Worm (Caenorhabditis elegans) whole organism, late embryonic: ENCODE measurements around the gene Y38H6A.3.

ENCODE experiments used
- C08G9.2 ChIP-seq: sonication (generic microtip); optimal IDR thresholded peaks from 2 replicates; lab custom pipeline; 2016; ENCODE audit warnings: mild to moderate bottlenecking, missing genetic modification characterization, moderate library complexity, missing compliant biosample characterization
- C38D4.7 ChIP-seq: fragments of 200-800 bp; sonication (Bioruptor generic); optimal IDR thresholded peaks from 2 replicates; lab custom pipeline; 2018; ENCODE audit warnings: mild to moderate bottlenecking, missing genetic modification characterization, moderate library complexity, missing compliant biosample characterization
- K02D7.2 ChIP-seq: sonication (generic microtip); optimal IDR thresholded peaks from 2 replicates; lab custom pipeline; 2017; ENCODE audit warnings: mild to moderate bottlenecking, missing genetic modification characterization, missing compliant biosample characterization
- T23F11.4 ChIP-seq: fragments of 200-800 bp; sonication (Bioruptor generic); optimal IDR thresholded peaks from 2 replicates; lab custom pipeline; 2018; ENCODE audit warnings: mild to moderate bottlenecking, missing genetic modification characterization, missing compliant biosample characterization
- Y22D7AL.16 ChIP-seq: sonication (generic microtip); optimal IDR thresholded peaks from 2 replicates; lab custom pipeline; 2016; ENCODE audit warnings: missing genetic modification characterization, missing compliant biosample characterization
- ahr-1 ChIP-seq: sonication (generic microtip); optimal IDR thresholded peaks from 2 replicates; lab custom pipeline; 2016; ENCODE audit warnings: missing genetic modification characterization, missing compliant biosample characterization
- ceh-18 ChIP-seq: sonication (generic microtip); optimal IDR thresholded peaks from 2 replicates; lab custom pipeline; 2016; ENCODE audit warnings: missing genetic modification characterization, missing compliant biosample characterization
- ceh-19 ChIP-seq: fragments of 200-800 bp; sonication (Bioruptor generic); optimal IDR thresholded peaks from 2 replicates; lab custom pipeline; 2018; ENCODE audit warnings: mild to moderate bottlenecking, missing genetic modification characterization, missing compliant biosample characterization
- ceh-24 ChIP-seq: sonication (generic microtip); optimal IDR thresholded peaks from 2 replicates; lab custom pipeline; 2016; ENCODE audit warnings: mild to moderate bottlenecking, missing genetic modification characterization, missing compliant biosample characterization
- ceh-34 ChIP-seq: sonication (generic microtip); optimal IDR thresholded peaks from 2 replicates; lab custom pipeline; 2016; ENCODE audit warnings: mild to moderate bottlenecking, missing genetic modification characterization, missing compliant biosample characterization
- ceh-48 ChIP-seq: sonication (generic microtip); optimal IDR thresholded peaks from 2 replicates; lab custom pipeline; 2016; ENCODE audit warnings: missing genetic modification characterization, inconsistent platforms, missing compliant biosample characterization
- ceh-9 ChIP-seq: sonication (generic microtip); optimal IDR thresholded peaks from 2 replicates; lab custom pipeline; 2016; ENCODE audit warnings: mild to moderate bottlenecking, missing genetic modification characterization, inconsistent platforms, missing compliant biosample characterization
- dmd-4 ChIP-seq: sonication (generic microtip); optimal IDR thresholded peaks from 2 replicates; lab custom pipeline; 2016; ENCODE audit warnings: borderline replicate concordance, missing genetic modification characterization, missing compliant biosample characterization
- dve-1 ChIP-seq: sonication (generic microtip); optimal IDR thresholded peaks from 2 replicates; lab custom pipeline; 2017; ENCODE audit warnings: antibody characterized with exemption, mild to moderate bottlenecking, missing genetic modification characterization, missing compliant biosample characterization
- elt-2 ChIP-seq: sonication (generic microtip); optimal IDR thresholded peaks from 2 replicates; lab custom pipeline; 2016; ENCODE audit warnings: missing genetic modification reagents, missing genetic modification characterization, missing compliant biosample characterization
- ets-4 ChIP-seq: sonication (generic microtip); optimal IDR thresholded peaks from 2 replicates; lab custom pipeline; 2016; ENCODE audit warnings: missing genetic modification characterization, missing compliant biosample characterization
- eyg-1 ChIP-seq: sonication (generic microtip); optimal IDR thresholded peaks from 2 replicates; lab custom pipeline; 2016; ENCODE audit warnings: missing genotype, missing genetic modification characterization, missing compliant biosample characterization
- fkh-10 ChIP-seq: fragments of 150-350 bp; optimal IDR thresholded peaks from 2 replicates; lab custom pipeline; 2014; ENCODE audit warnings: missing biosample characterization, missing genetic modification reagents, missing genetic modification characterization
- gmeb-2 ChIP-seq: sonication (generic microtip); optimal IDR thresholded peaks from 2 replicates; lab custom pipeline; 2016; ENCODE audit warnings: missing genetic modification characterization, inconsistent platforms, missing compliant biosample characterization
- hlh-15 ChIP-seq: sonication (generic microtip); optimal IDR thresholded peaks from 2 replicates; lab custom pipeline; 2016; ENCODE audit warnings: missing genetic modification characterization, missing compliant biosample characterization
- hlh-8 ChIP-seq: sonication (generic microtip); optimal IDR thresholded peaks from 2 replicates; lab custom pipeline; 2016; ENCODE audit warnings: missing genotype, missing genetic modification characterization, missing compliant biosample characterization
- lim-6 ChIP-seq: sonication (generic microtip); optimal IDR thresholded peaks from 2 replicates; lab custom pipeline; 2016; ENCODE audit warnings: missing genetic modification characterization, missing compliant biosample characterization
- lin-11 ChIP-seq: fragments of 200-800 bp; sonication (Bioruptor generic); optimal IDR thresholded peaks from 2 replicates; lab custom pipeline; 2018; ENCODE audit warnings: mild to moderate bottlenecking, missing genetic modification characterization, missing compliant biosample characterization
- mec-3 ChIP-seq: sonication (generic microtip); optimal IDR thresholded peaks from 2 replicates; lab custom pipeline; 2016; ENCODE audit warnings: borderline replicate concordance, missing genetic modification characterization, missing compliant biosample characterization
- nhr-232 ChIP-seq: sonication (generic microtip); optimal IDR thresholded peaks from 2 replicates; lab custom pipeline; 2016; ENCODE audit warnings: missing genetic modification characterization, missing compliant biosample characterization
- odd-2 ChIP-seq: sonication (generic microtip); optimal IDR thresholded peaks from 2 replicates; lab custom pipeline; 2017; ENCODE audit warnings: antibody characterized with exemption, mild to moderate bottlenecking, missing genetic modification characterization, missing compliant biosample characterization
- pax-1 ChIP-seq: fragments of 150-350 bp; optimal IDR thresholded peaks from 2 replicates; lab custom pipeline; 2014; ENCODE audit warnings: missing biosample characterization, missing genetic modification characterization
- pha-2 ChIP-seq: sonication (generic microtip); optimal IDR thresholded peaks from 2 replicates; lab custom pipeline; 2017; ENCODE audit warnings: mild to moderate bottlenecking, missing genetic modification characterization, missing compliant biosample characterization
- pha-4 ChIP-seq: fragments of 150-350 bp; optimal IDR thresholded peaks from 2 replicates; lab custom pipeline; 2018; ENCODE audit warnings: missing biosample characterization, missing genetic modification reagents, missing genetic modification characterization
- pqm-1 ChIP-seq: sonication (generic microtip); optimal IDR thresholded peaks from 2 replicates; lab custom pipeline; 2016; ENCODE audit warnings: missing genetic modification characterization, missing compliant biosample characterization
- ref-2 ChIP-seq: sonication (generic microtip); optimal IDR thresholded peaks from 2 replicates; lab custom pipeline; 2016; ENCODE audit warnings: missing genetic modification characterization, missing compliant biosample characterization
- sdc-2 ChIP-seq: sonication (generic microtip); optimal IDR thresholded peaks from 2 replicates; lab custom pipeline; 2016; ENCODE audit warnings: missing genotype, missing genetic modification characterization, missing compliant biosample characterization
- sox-2 ChIP-seq: fragments of 200-800 bp; sonication (Bioruptor generic); IDR thresholded peaks from 2 replicates; pipeline ENCODE4 v1.3.6; 2022; ENCODE audit warnings: missing genetic modification reagents, missing genetic modification characterization, missing compliant biosample characterization
- sox-4 ChIP-seq: sonication (generic microtip); optimal IDR thresholded peaks from 2 replicates; lab custom pipeline; 2017; ENCODE audit warnings: mild to moderate bottlenecking, missing genetic modification characterization, inconsistent platforms, missing compliant biosample characterization
- tbx-2 ChIP-seq: sonication (generic microtip); optimal IDR thresholded peaks from 2 replicates; lab custom pipeline; 2016; ENCODE audit warnings: missing genetic modification characterization, missing compliant biosample characterization
- tbx-7 ChIP-seq: sonication (generic microtip); optimal IDR thresholded peaks from 2 replicates; lab custom pipeline; 2016; ENCODE audit warnings: missing genotype, missing genetic modification characterization, missing compliant biosample characterization
- ttx-3 ChIP-seq: sonication (generic microtip); optimal IDR thresholded peaks from 2 replicates; lab custom pipeline; 2016; ENCODE audit warnings: missing genetic modification reagents, missing genetic modification characterization, missing compliant biosample characterization
- unc-86 ChIP-seq: sonication (generic microtip); optimal IDR thresholded peaks from 2 replicates; lab custom pipeline; 2016; ENCODE audit warnings: missing genetic modification characterization, missing compliant biosample characterization
- zip-5 ChIP-seq: sonication (generic microtip); optimal IDR thresholded peaks from 2 replicates; lab custom pipeline; 2016; ENCODE audit warnings: missing genetic modification characterization, missing compliant biosample characterization

Y38H6A.3 gene

DNA sequence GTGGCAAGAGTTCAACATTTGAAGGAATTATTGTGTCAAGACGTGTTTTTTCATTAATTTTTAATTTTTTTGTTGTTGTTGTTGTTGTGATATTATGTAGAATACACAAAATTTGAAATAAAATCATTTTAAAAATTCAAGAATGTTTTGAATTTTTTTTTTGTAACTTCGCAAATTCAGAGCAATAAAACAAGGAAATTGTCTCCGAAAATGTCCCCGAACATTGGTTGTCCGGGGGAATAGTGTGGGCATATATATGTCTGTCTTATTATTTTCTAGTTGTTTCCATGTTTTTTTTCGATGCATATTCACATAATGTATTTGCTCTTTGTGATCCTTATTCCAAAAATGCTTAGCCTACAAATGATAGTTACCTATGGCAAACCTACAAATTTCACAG is 33.5 kb upstream of the Y38H6A.3 start, which contains the start of gene clec-262:
TSS of gene clec-262 (plus strand) at position 301 of the 400 bp plus-strand sequence.
- TF ChIP-seq C08G9.2 (tag; lab: Kevin White, UChicago) = no peak
- TF ChIP-seq pha-4 (tag; lab: Kevin White, UChicago) = no peak
- TF ChIP-seq mec-3 (tag; lab: Kevin White, UChicago) = no peak
- no peak for TF ChIP-seq zip-5 (tag; lab: Kevin White, UChicago)
- no peak for TF ChIP-seq tbx-7 (tag; lab: Kevin White, UChicago)
- TF ChIP-seq ceh-48 = no peak
- TF ChIP-seq ceh-9 = no peak
- no peak for TF ChIP-seq sox-2 (GFP tag; lab: Robert Waterston, UW)
- TF ChIP-seq K02D7.2 (tag; lab: Kevin White, UChicago) = no peak
- no peak for TF ChIP-seq hlh-15 (tag; lab: Kevin White, UChicago)
- TF ChIP-seq lin-11 (tag; lab: Kevin White, UChicago) = no peak
- TF ChIP-seq sdc-2 (tag; lab: Kevin White, UChicago) = no peak
- no peak for TF ChIP-seq ceh-24 (tag; lab: Kevin White, UChicago)
- no peak for TF ChIP-seq ref-2 (tag; lab: Kevin White, UChicago)
- TF ChIP-seq ttx-3 (tag; lab: Kevin White, UChicago) = no peak
- TF ChIP-seq unc-86 = no peak
- no peak for TF ChIP-seq ceh-34 (tag; lab: Kevin White, UChicago)
- TF ChIP-seq Y22D7AL.16 (tag; lab: Kevin White, UChicago) = no peak
- TF ChIP-seq ahr-1 (tag; lab: Kevin White, UChicago) = no peak
- TF ChIP-seq, all 69 proteins: peak for 0

DNA sequence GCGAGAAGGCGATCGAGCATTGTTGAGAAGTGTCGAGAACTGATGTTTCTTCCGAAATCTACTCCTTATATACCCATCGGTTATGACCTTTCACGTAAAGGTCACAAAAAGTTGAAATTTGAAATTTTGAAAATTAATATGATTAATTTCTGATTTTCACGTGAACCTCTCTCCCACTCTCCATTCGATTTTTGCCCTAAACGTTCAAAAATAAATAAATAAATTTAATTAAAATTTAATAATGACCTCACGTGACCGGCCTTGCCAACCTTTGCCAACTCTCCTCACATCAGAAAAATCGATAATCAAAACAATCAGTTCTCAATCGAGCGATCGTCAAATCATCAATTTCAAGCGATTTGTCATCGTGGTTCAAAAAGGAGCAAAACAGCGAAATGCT is 27.5 kb upstream of the Y38H6A.3 start, which contains the start of gene Y113G7C.1:
TSS of gene Y113G7C.1 (plus strand) at position 301 of the 400 bp plus-strand sequence.
- TF ChIP-seq ets-4 (no peak), ceh-19 (GFP tag; lab: Kevin White, UChicago) (no peak), ceh-18 (tag; lab: Kevin White, UChicago) (no peak), ceh-24 (tag; lab: Kevin White, UChicago) (no peak), sox-4 (no peak), dmd-4 (tag; lab: Kevin White, UChicago) (no peak), nhr-232 (tag; lab: Kevin White, UChicago) (no peak)

DNA sequence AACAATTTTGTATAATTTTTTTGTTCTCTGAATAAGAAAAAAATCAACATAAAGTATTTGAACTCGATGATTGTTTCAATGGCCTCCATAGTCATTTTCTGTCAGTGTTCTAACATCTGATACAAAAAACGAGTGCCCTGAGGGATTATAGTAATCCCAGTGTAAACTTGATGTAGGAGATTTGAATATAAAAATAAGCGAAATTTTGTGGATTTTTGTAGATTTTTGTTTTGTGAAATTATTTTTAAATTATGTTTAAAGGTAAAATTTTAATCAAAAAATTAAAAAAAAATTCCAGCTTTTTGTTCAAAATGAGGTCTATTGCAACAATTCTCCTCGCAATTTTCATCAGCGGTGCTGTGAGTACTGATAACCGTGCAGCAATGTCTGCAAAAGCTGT is 19.6 kb upstream of the Y38H6A.3 start, which contains the start of gene Y38H6A.1:
TSS of gene Y38H6A.1 (plus strand) at position 301 of the 400 bp plus-strand sequence.
- TF ChIP-seq pqm-1 (no peak), tbx-2 (tag; lab: Kevin White, UChicago) (no peak), ceh-48 (no peak), gmeb-2 (tag; lab: Kevin White, UChicago) (no peak), odd-2 (tag; lab: Kevin White, UChicago) (no peak), fkh-10 (GFP tag; lab: Kevin White, UChicago) (no peak), elt-2 (tag; lab: Kevin White, UChicago) (no peak), ttx-3 (tag; lab: Kevin White, UChicago) (no peak), K02D7.2 (tag; lab: Kevin White, UChicago) (no peak), dve-1 (tag; lab: Kevin White, UChicago) (no peak), ets-4 (no peak), T23F11.4 (GFP tag; lab: Kevin White, UChicago) (no peak), pax-1 (no peak), eyg-1 (no peak), C38D4.7 (GFP tag; lab: Kevin White, UChicago) (no peak), mec-3 (tag; lab: Kevin White, UChicago) (no peak), lim-6 (no peak), pha-2 (tag; lab: Kevin White, UChicago) (no peak), hlh-8 (tag; lab: Kevin White, UChicago) (no peak)
- TF ChIP-seq, all 69 proteins: peak for 0
